2 fruit fly cellular contexts compared by ENCODE assay signal in the genomic region with DNA sequence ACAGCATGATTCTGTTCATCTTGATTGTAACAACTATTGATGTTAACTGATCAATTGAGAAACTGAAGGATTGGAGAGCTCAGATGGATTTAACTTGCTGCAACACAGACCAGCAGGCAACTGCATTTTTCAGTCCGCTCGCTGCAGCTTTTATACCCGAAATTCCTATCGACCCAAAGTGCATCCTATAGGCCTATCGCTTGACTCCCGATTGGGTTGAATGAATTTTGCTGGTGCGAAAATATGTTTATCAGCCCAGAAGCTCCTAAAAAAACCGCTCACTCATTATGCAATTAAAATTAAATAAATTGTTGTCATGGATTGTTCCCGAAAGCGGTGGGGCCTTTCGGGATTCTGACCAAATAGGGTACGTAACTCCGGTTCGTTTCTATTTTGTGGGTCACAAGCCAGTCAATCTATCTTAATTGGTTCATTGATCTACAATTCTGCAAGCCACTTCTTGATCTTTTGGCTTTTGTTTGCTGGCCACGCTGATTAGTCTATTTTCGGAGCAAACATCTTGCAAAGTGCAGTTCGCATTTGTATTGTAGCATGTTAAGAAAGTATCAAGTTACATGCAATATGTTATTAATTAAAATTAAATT.
TF ChIP-seq lines count a peak whose summit lies in the region.

Gene Fbp1, minus strand, starts transcription at position 113 of the 605 bp plus-strand sequence.

TF ChIP-seq in whole organism, prepupa, 60 proteins besides CTCF, POLR2A, EP300 and RAD21:
- TF ChIP-seq svp (GFP tag; lab: Kevin White, UChicago) (peak; percentile 99), CG10631 (GFP tag; optimal IDR thresholded peaks at IDR 0.05; lab: Kevin White, UChicago) (no peak), CG32006 (GFP tag; optimal IDR thresholded peaks at IDR 0.05; lab: Kevin White, UChicago) (no peak), esn (GFP tag; optimal IDR thresholded peaks at IDR 0.05; lab: Kevin White, UChicago) (no peak), fkh (GFP tag; optimal IDR thresholded peaks at IDR 0.05; lab: Kevin White, UChicago) (no peak)

TF ChIP-seq in whole organism, wandering third instar larva, 38 proteins besides CTCF, POLR2A, EP300 and RAD21:
- no peak for TF ChIP-seq CrebA (GFP tag; optimal IDR thresholded peaks at IDR 0.05; lab: Kevin White, UChicago; ENCODE audit: borderline replicate concordance)
- no peak for TF ChIP-seq Rel (GFP tag; optimal IDR thresholded peaks at IDR 0.05; lab: Kevin White, UChicago)
- peak; percentile 58 for TF ChIP-seq Rel (tag; optimal IDR thresholded peaks at IDR 0.05; lab: Kevin White, UChicago)
- TF ChIP-seq Hnf4 (GFP tag; optimal IDR thresholded peaks at IDR 0.05; lab: Kevin White, UChicago): peak; percentile 43
